Worm (Caenorhabditis elegans) whole organism, midembryonic: Measurements from ENCODE around the gene kbp-1.

Experiments used
- T22C8.4 ChIP-seq: fragments of 200-800 bp; sonication (Bioruptor generic); IDR thresholded peaks from 2 replicates; pipeline ENCODE4 v1.3.6; 2022; ENCODE audit warnings: missing genetic modification characterization, missing compliant biosample characterization
- flt-1 ChIP-seq: fragments of 200-800 bp; sonication (Bioruptor generic); IDR thresholded peaks from 2 replicates; pipeline ENCODE4 v1.3.6; 2022; ENCODE audit warnings: missing genetic modification characterization, missing compliant biosample characterization
- klf-2 ChIP-seq: fragments of 200-800 bp; sonication (Bioruptor generic); conservative IDR thresholded peaks from 2 replicates; pipeline ENCODE4 v1.3.6; 2022; ENCODE audit warnings: missing genetic modification reagents, missing genetic modification characterization, missing compliant biosample characterization
- med-1 ChIP-seq: sonication (generic microtip); optimal IDR thresholded peaks from 2 replicates; lab custom pipeline; 2017; ENCODE audit warnings: missing genetic modification characterization, mild to moderate bottlenecking, missing compliant biosample characterization, antibody characterized with exemption, missing genetic modification reagents; ENCODE audit not compliant: insufficient read depth
- tab-1 ChIP-seq: fragments of 200-800 bp; sonication (Bioruptor generic); IDR thresholded peaks from 2 replicates; pipeline ENCODE4 v1.3.6; 2022; ENCODE audit warnings: missing genetic modification characterization, missing compliant biosample characterization
- ztf-23 ChIP-seq: fragments of 200-800 bp; sonication (Bioruptor generic); IDR thresholded peaks from 2 replicates; pipeline ENCODE4 v1.3.6; 2022; ENCODE audit warnings: missing genetic modification reagents, missing genetic modification characterization, missing compliant biosample characterization
- ztf-29 ChIP-seq: fragments of 200-800 bp; sonication (Bioruptor generic); IDR thresholded peaks from 2 replicates; pipeline ENCODE4 v1.3.6; 2022; ENCODE audit warnings: missing genetic modification reagents, missing genetic modification characterization, missing compliant biosample characterization

DNA sequence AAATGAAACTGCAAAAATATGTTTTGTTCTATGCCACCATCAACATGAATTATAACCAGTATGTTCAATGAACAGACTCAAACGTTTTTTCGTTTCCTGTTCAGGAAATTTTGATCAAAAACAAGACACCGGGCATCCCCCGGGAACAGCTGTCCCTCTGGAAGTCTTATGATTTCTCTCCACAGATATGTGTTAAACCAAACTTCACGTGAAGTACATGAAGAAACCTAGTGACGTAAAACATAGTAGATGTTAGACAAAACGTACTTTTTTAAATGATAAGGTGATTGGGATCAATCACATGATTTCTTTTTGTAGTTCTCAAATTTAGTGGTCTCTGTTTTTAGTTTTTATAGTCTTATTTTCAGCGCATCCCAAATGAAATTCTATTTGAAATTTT is 29.1 kb downstream of the kbp-1 start:
- TF ChIP-seq T22C8.4 (GFP tag; lab: Robert Waterston, UW) (no peak), flt-1 (GFP tag; lab: Robert Waterston, UW) (no peak), med-1 (GFP tag; lab: Kevin White, UChicago) (no peak), tab-1 (no peak), klf-2 (GFP tag; lab: Robert Waterston, UW) (no peak), ztf-29 (GFP tag; lab: Robert Waterston, UW) (no peak), ztf-23 (GFP tag; lab: Robert Waterston, UW) (no peak)
